Worm (Caenorhabditis elegans): ENCODE results near the gene F41B4.3.

ce11 chrX:6867707-6868106 lies 31.8 kb upstream of the F41B4.3 start:
- TF ChIP-seq fos-1 (tag; optimal IDR thresholded peaks at IDR 0.05) (no peak), snpc-4 (tag; optimal IDR thresholded peaks at IDR 0.05) (no peak)

Measured in whole organism, L3 larva.